Worm (Caenorhabditis elegans) whole organism, early embryonic: Measurements from ENCODE around the gene slc-17.8.

Source experiments
- F13C5.2 ChIP-seq: sonication (generic microtip); optimal IDR thresholded peaks from 2 replicates; lab custom pipeline; 2017; ENCODE audit warnings: mild to moderate bottlenecking, missing genetic modification characterization, inconsistent platforms, missing compliant biosample characterization
- ama-1 ChIP-seq: fragments of 150-350 bp; optimal IDR thresholded peaks from 2 replicates; lab custom pipeline; 2014
- flt-1 ChIP-seq: fragments of 200-800 bp; sonication (Bioruptor generic); IDR thresholded peaks from 2 replicates; pipeline ENCODE4 v1.3.6; 2022; ENCODE audit warnings: missing genetic modification characterization, missing compliant biosample characterization
- tbx-11 ChIP-seq: fragments of 200-800 bp; sonication (Bioruptor generic); IDR thresholded peaks from 2 replicates; pipeline ENCODE4 v1.3.6; 2022; ENCODE audit warnings: missing genetic modification characterization, missing compliant biosample characterization

DNA sequence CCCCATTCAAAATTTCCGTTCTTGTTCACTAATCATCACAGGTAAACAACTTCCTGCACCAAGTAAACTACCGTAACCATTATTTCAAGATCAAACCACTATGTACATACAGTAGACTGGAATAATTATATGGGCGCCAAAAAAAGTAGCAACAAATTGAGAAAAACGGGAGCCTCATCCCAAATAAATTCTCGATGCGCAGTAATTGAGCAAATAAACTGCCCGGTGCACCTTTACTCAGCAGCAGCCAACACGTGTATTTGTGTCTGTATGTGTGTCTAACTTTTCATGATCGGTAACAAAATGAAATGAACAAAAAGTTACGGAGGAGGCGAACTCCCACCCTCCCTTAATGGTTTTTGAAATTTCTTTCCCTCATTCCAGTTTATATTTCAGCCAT, 16.2 kb downstream of the slc-17.8 start, which contains the start of gene otpl-5:
- TF ChIP-seq flt-1 (GFP tag; lab: Robert Waterston, UW) = no peak
- TF ChIP-seq tbx-11 (GFP tag; lab: Robert Waterston, UW) = no peak
- TF ChIP-seq F13C5.2 (tag; lab: Kevin White, UChicago) = no peak
- no peak for TF ChIP-seq ama-1 (lab: Kevin White, UChicago)
